Worm (Caenorhabditis elegans): ENCODE data around the gene Y39A3B.7.

The Y39A3B.7 gene

ce11 chrIII:1981467-1981866, 3.3 kb downstream of the Y39A3B.7 start:
- TF ChIP-seq lin-32 (GFP tag; optimal IDR thresholded peaks at IDR 0.05) (no peak), M03D4.4 (tag; optimal IDR thresholded peaks at IDR 0.05) (no peak), tbx-8 (GFP tag; optimal IDR thresholded peaks at IDR 0.05) (no peak), ceh-83 (GFP tag; optimal IDR thresholded peaks at IDR 0.05) (no peak), nhr-76 (tag; optimal IDR thresholded peaks at IDR 0.05) (no peak), unc-39 (tag; optimal IDR thresholded peaks at IDR 0.05) (no peak), flh-1 (GFP tag; optimal IDR thresholded peaks at IDR 0.05) (no peak), ham-2 (GFP tag; optimal IDR thresholded peaks at IDR 0.05) (no peak), elt-1 (tag; optimal IDR thresholded peaks at IDR 0.05; ENCODE audit: borderline replicate concordance, insufficient read depth) (no peak)

- TF ChIP-seq nhr-28 (tag; optimal IDR thresholded peaks at IDR 0.05) (no peak), hlh-1 (tag; optimal IDR thresholded peaks at IDR 0.05) (no peak), nhr-237 (tag; optimal IDR thresholded peaks at IDR 0.05) (no peak), elt-3 (tag; optimal IDR thresholded peaks at IDR 0.05) (no peak), bed-3 (GFP tag; optimal IDR thresholded peaks at IDR 0.05) (no peak), mep-1 (tag; optimal IDR thresholded peaks at IDR 0.05) (no peak), elt-1 (tag; optimal IDR thresholded peaks at IDR 0.05; ENCODE audit: borderline replicate concordance, insufficient read depth) (no peak), unc-39 (tag; optimal IDR thresholded peaks at IDR 0.05) (no peak), ham-2 (GFP tag; optimal IDR thresholded peaks at IDR 0.05) (no peak), drap-1 (GFP tag; optimal IDR thresholded peaks at IDR 0.05) (no peak), nhr-12 (tag; optimal IDR thresholded peaks at IDR 0.05) (no peak), sem-2 (GFP tag; optimal IDR thresholded peaks at IDR 0.05) (no peak), ztf-11 (tag; optimal IDR thresholded peaks at IDR 0.05) (no peak), ceh-39 (tag; optimal IDR thresholded peaks at IDR 0.05) (no peak), M03D4.4 (tag; optimal IDR thresholded peaks at IDR 0.05) (no peak), unc-120 (tag; optimal IDR thresholded peaks at IDR 0.05; ENCODE audit: poor library complexity, severe bottlenecking) (no peak)
Measured at ce11 chrIII:1977424-1977823, 7.3 kb downstream of the Y39A3B.7 start.

ce11 chrIII:1976642-1977041, 8.1 kb downstream of the Y39A3B.7 start, which contains the start of gene R155.3:
TSS of gene R155.3 (minus strand) at chrIII:1976742.
- no peak for TF ChIP-seq pha-4 (tag; optimal IDR thresholded peaks at IDR 0.05)
- no peak for TF ChIP-seq ceh-43 (GFP tag; optimal IDR thresholded peaks at IDR 0.05)
- TF ChIP-seq sem-2 (GFP tag; optimal IDR thresholded peaks at IDR 0.05), result no peak
- no peak for TF ChIP-seq lsy-2 (tag; optimal IDR thresholded peaks at IDR 0.05)

DNA sequence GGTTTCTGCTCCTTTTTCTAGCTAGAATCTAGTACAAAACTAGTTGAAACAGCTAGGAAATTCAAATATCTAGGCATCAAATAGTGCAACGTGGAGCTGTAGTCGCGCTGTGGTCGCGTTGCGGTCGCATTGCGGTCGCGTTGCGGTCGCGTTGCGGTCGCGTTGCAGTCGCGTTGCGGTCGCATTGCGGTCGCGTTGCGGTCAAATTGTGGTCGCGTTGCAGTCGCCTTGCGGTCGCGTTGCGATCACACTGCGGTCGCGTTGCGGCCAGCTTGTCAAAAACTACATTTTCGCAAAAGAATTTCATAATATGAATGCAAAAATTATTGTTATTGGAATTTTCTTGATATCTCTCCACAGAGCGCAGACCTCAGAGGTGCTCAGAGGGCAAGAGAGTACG, 8.8 kb downstream of the Y39A3B.7 start:
- TF ChIP-seq ceh-43 (GFP tag; optimal IDR thresholded peaks at IDR 0.05) (no peak), mls-2 (tag; optimal IDR thresholded peaks at IDR 0.05) (no peak), blmp-1 (tag; optimal IDR thresholded peaks at IDR 0.05) (no peak), unc-120 (tag; optimal IDR thresholded peaks at IDR 0.05; ENCODE audit: poor library complexity, severe bottlenecking) (no peak)

DNA sequence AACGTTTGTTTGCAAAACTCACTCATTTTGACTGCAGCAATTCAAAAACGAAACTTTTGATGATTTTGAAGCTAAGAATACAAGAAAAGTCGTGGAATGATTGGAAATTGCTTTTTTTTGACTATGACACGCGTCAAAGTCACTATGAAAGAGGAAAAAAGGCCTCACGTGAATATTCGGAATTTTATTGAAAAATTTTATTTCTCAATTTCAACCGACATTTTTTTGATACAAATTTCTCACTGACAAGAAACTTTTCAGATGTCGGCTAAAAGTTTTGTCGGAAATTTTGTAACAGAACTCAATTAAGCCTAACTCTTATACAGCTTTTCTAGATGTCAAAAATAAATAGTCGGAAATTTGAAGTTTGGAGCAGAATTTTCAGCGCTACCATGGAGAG, 14.3 kb downstream of the Y39A3B.7 start, which contains the start of gene R155.5:
R155.5 (minus strand) TSS at position 101 of the 400 bp plus-strand sequence.
- no peak for TF ChIP-seq nhr-76 (tag; optimal IDR thresholded peaks at IDR 0.05)
- TF ChIP-seq sem-2 (GFP tag; optimal IDR thresholded peaks at IDR 0.05), result no peak
- TF ChIP-seq nhr-12 (tag; optimal IDR thresholded peaks at IDR 0.05), result no peak
- TF ChIP-seq lin-32 (GFP tag; optimal IDR thresholded peaks at IDR 0.05), result no peak
- TF ChIP-seq elt-1 (tag; optimal IDR thresholded peaks at IDR 0.05; ENCODE audit: borderline replicate concordance, insufficient read depth), result no peak
- no peak for TF ChIP-seq ham-2 (GFP tag; optimal IDR thresholded peaks at IDR 0.05)
- no peak for TF ChIP-seq bed-3 (GFP tag; optimal IDR thresholded peaks at IDR 0.05)
- TF ChIP-seq unc-62 (GFP tag; optimal IDR thresholded peaks at IDR 0.05), result no peak
- no peak for TF ChIP-seq nhr-237 (tag; optimal IDR thresholded peaks at IDR 0.05)
- TF ChIP-seq nhr-28 (tag; optimal IDR thresholded peaks at IDR 0.05), result no peak

- TF ChIP-seq ceh-83 (GFP tag; optimal IDR thresholded peaks at IDR 0.05) (no peak), elt-1 (tag; optimal IDR thresholded peaks at IDR 0.05; ENCODE audit: borderline replicate concordance, insufficient read depth) (no peak), lsy-2 (tag; optimal IDR thresholded peaks at IDR 0.05) (no peak), unc-120 (tag; optimal IDR thresholded peaks at IDR 0.05; ENCODE audit: poor library complexity, severe bottlenecking) (no peak), unc-62 (GFP tag; optimal IDR thresholded peaks at IDR 0.05) (no peak), nhr-76 (tag; optimal IDR thresholded peaks at IDR 0.05) (no peak), drap-1 (GFP tag; optimal IDR thresholded peaks at IDR 0.05) (no peak), ces-1 (GFP tag; optimal IDR thresholded peaks at IDR 0.05) (no peak), ztf-11 (tag; optimal IDR thresholded peaks at IDR 0.05) (no peak), unc-39 (tag; optimal IDR thresholded peaks at IDR 0.05) (no peak), hlh-1 (tag; optimal IDR thresholded peaks at IDR 0.05) (no peak), M03D4.4 (tag; optimal IDR thresholded peaks at IDR 0.05) (no peak), nhr-28 (tag; optimal IDR thresholded peaks at IDR 0.05) (no peak), blmp-1 (tag; optimal IDR thresholded peaks at IDR 0.05) (no peak), mep-1 (tag; optimal IDR thresholded peaks at IDR 0.05) (no peak), flh-1 (GFP tag; optimal IDR thresholded peaks at IDR 0.05) (no peak), pha-4 (tag; optimal IDR thresholded peaks at IDR 0.05) (no peak)
Measured at ce11 chrIII:1969802-1970201, 15.0 kb downstream of the Y39A3B.7 start, which contains the start of gene moa-1. TSS of gene moa-1 (minus strand) at chrIII:1969902.

Data from whole organism, mixed stage, embryonic.